Worm (Caenorhabditis elegans): Measurements from ENCODE around the gene Y45F10D.7.

- TF ChIP-seq W03F9.2 (tag; optimal IDR thresholded peaks at IDR 0.05) (no peak), dao-5 (tag; optimal IDR thresholded peaks at IDR 0.05) (no peak)
These were observed 38.9 kb downstream of the Y45F10D.7 start, which contains the start of gene rga-5 for ce11 chrIV:13827586-13827985.
